Worm (Caenorhabditis elegans) whole organism, dauer: Measurements from ENCODE around the gene hacl-1.
"Not testable (repeated sequence)": the region's sequence is repeated elsewhere in the genome, so short reads cannot be mapped to it uniquely, and the experiment has no call there.

Experiments
- unc-62 ChIP-seq: sonication (generic microtip); optimal IDR thresholded peaks from 2 replicates; lab custom pipeline; 2017; ENCODE audit warnings: missing biosample characterization, missing genetic modification reagents, missing genetic modification characterization

hacl-1 gene

ce11 chrII:11492843-11493242 lies at the start of gene hacl-1:
Gene hacl-1, minus strand, starts transcription at chrII:11492963.
- TF ChIP-seq unc-62 (GFP tag; lab: Kevin White, UChicago), result no peak

- no peak for TF ChIP-seq unc-62 (GFP tag; lab: Kevin White, UChicago)
These were observed 49.6 kb upstream of the hacl-1 start, which contains the start of gene gtf-2E2 for ce11 chrII:11542385-11542784. Gene gtf-2E2, minus strand, starts transcription at chrII:11542495.

- no peak for TF ChIP-seq unc-62 (GFP tag; lab: Kevin White, UChicago)
These were observed 46.0 kb upstream of the hacl-1 start, which contains the start of gene Y62F5A.9 for ce11 chrII:11538741-11539140. Gene Y62F5A.9, minus strand, starts transcription at chrII:11538841.

ce11 chrII:11537606-11538016 lies 44.8 kb upstream of the hacl-1 start:
- TF ChIP-seq unc-62 (GFP tag; lab: Kevin White, UChicago), result no peak

- no peak for TF ChIP-seq unc-62 (GFP tag; lab: Kevin White, UChicago)
These were observed 44.4 kb upstream of the hacl-1 start for ce11 chrII:11537115-11537514.

- TF ChIP-seq unc-62 (GFP tag; lab: Kevin White, UChicago), result no peak
These were observed 43.7 kb upstream of the hacl-1 start for ce11 chrII:11536505-11536904.

ce11 chrII:11535924-11536323 lies 43.2 kb upstream of the hacl-1 start:
- TF ChIP-seq unc-62 (GFP tag; lab: Kevin White, UChicago), result no peak

- no peak for TF ChIP-seq unc-62 (GFP tag; lab: Kevin White, UChicago)
These were observed 42.7 kb upstream of the hacl-1 start for ce11 chrII:11535429-11535828.

- not testable (repeated sequence) for TF ChIP-seq unc-62 (GFP tag; lab: Kevin White, UChicago)
These were observed 41.8 kb upstream of the hacl-1 start, which contains the start of gene Y62F5A.12 for ce11 chrII:11534429-11535099. Gene Y62F5A.12, minus strand, starts transcription at chrII:11534479.

ce11 chrII:11533716-11534115 lies 41.0 kb upstream of the hacl-1 start, which contains the start of gene mdt-8:
Gene mdt-8, minus strand, starts transcription at chrII:11533816.
- no peak for TF ChIP-seq unc-62 (GFP tag; lab: Kevin White, UChicago)

- TF ChIP-seq unc-62 (GFP tag; lab: Kevin White, UChicago), result no peak
These were observed 34.2 kb upstream of the hacl-1 start, which contains the start of gene age-1 for ce11 chrII:11526954-11527353. Gene age-1, minus strand, starts transcription at chrII:11527054.

- TF ChIP-seq unc-62 (GFP tag; lab: Kevin White, UChicago), result no peak
These were observed 28.5 kb upstream of the hacl-1 start, which contains the start of gene Y62F5A.10 for ce11 chrII:11521300-11521699. Gene Y62F5A.10, plus strand, starts transcription at chrII:11521600.

- TF ChIP-seq unc-62 (GFP tag; lab: Kevin White, UChicago), result no peak
These were observed 25.4 kb upstream of the hacl-1 start, which contains the start of gene B0334.10 for ce11 chrII:11518184-11518583. Gene B0334.10, plus strand, starts transcription at chrII:11518484.

- no peak for TF ChIP-seq unc-62 (GFP tag; lab: Kevin White, UChicago)
These were observed 22.0 kb upstream of the hacl-1 start, which contains the start of gene srh-44 for ce11 chrII:11514775-11515174. Gene srh-44, plus strand, starts transcription at chrII:11515075.

ce11 chrII:11512921-11513320 lies 20.2 kb upstream of the hacl-1 start:
- no peak for TF ChIP-seq unc-62 (GFP tag; lab: Kevin White, UChicago)

ce11 chrII:11510373-11510772 lies 17.6 kb upstream of the hacl-1 start, which contains the start of gene npr-41:
Gene npr-41, plus strand, starts transcription at chrII:11510673.
- TF ChIP-seq unc-62 (GFP tag; lab: Kevin White, UChicago), result no peak

- TF ChIP-seq unc-62 (GFP tag; lab: Kevin White, UChicago), result no peak
These were observed 11.0 kb upstream of the hacl-1 start for ce11 chrII:11503761-11504160.
